Fruit fly (Drosophila melanogaster) Kc167 (cell line): ENCODE results near the gene CG12256.

Source experiments
- Sin3A ChIP-seq: fragments of >200 bp; optimal IDR thresholded peaks from 2 replicates; lab custom pipeline; 2018; ENCODE audit warnings: missing external identifiers
- psq ChIP-seq: fragments of >200 bp; optimal IDR thresholded peaks from 2 replicates; lab custom pipeline; 2017; ENCODE audit warnings: missing external identifiers
- ttk ChIP-seq: sonication (Bioruptor generic); optimal IDR thresholded peaks from 2 replicates; lab custom pipeline; 2017; ENCODE audit warnings: missing external identifiers

dm6 chr3R:12222093-12222492 is 4.0 kb downstream of the CG12256 start, which contains the start of gene Rsbp15:
- TF ChIP-seq psq (no peak), ttk (lab: Kevin White, UChicago) (no peak), Sin3A (lab: Kevin White, UChicago) (no peak)
